Worm (Caenorhabditis elegans): ENCODE measurements around the gene Y49E10.18.

Y49E10.18 gene

DNA sequence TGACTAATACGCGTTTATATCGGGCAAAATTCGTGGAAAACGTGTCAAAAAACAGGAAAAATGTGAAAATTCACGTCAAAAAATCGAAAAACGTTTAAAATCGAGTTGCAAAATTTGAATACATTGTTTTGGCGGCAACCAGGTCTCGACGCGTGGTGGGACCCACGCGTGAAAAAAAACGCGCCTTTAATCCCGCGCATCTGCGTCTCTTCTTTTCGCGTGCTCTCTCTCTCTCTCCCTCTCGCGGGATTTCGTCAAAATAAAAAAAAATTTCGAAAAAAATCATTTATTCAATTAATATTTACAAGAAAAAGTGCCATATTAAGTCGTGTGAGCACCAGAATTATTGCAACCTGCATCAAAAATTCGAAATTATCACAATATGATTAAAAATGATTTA is 7.4 kb upstream of the Y49E10.18 start, which contains the start of gene ani-1:
TSS of gene ani-1 (minus strand) at position 61 of the 400 bp plus-strand sequence.
- TF ChIP-seq W03F9.2 (tag; optimal IDR thresholded peaks at IDR 0.05) (peak; percentile 71), him-1 (tag; optimal IDR thresholded peaks at IDR 0.05) (no peak)

DNA sequence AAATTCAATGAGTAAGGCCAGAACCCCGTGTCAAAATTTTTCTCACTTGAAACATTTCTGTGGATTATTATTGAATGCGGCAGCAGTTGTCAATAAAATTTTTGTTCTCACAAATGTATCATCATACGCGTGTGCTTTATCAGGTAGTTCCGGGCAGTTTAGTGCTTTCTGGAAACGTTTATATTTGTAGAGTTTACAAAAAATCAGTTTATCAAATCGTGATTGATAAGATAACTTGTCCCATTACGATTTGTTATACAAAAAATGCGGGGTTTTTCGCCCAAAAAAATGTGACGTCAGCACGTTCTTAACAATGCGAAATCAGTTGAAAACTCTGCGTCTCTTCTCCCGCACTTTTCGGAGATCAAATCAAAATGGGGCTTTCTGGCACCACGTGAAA is 683 bp downstream of the Y49E10.18 start:
- TF ChIP-seq W03F9.2 (tag; optimal IDR thresholded peaks at IDR 0.05) = no peak
- TF ChIP-seq dao-5 (tag; optimal IDR thresholded peaks at IDR 0.05) = no peak
- no peak for TF ChIP-seq him-1 (tag; optimal IDR thresholded peaks at IDR 0.05)

ce11 chrIII:12443880-12444279 is 2.0 kb downstream of the Y49E10.18 start:
- TF ChIP-seq W03F9.2 (tag; optimal IDR thresholded peaks at IDR 0.05) = no peak
- TF ChIP-seq him-1 (tag; optimal IDR thresholded peaks at IDR 0.05) = no peak
- TF ChIP-seq dao-5 (tag; optimal IDR thresholded peaks at IDR 0.05) = no peak

DNA sequence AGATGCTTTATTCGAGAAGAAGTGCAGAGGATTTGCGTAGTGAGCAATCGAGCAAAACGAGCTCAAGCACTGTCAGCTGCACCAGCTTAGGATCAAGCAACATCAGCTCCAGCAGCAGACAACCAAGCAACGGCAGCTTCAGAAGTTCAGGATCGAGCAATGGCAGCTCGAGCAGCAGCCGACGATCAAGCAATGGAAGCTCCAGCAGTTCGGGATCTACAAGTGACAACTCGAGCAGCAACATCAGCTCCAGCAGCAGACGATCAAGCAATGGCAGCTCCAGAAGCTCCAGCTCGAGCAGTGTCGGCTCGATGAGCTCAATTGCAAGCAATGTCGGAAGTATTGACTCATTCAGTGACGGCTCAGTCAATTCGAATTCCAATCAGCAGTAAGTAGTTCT is 6.8 kb downstream of the Y49E10.18 start:
- no peak for TF ChIP-seq W03F9.2 (tag; optimal IDR thresholded peaks at IDR 0.05)
- TF ChIP-seq him-1 (tag; optimal IDR thresholded peaks at IDR 0.05) = no peak
- no peak for TF ChIP-seq dao-5 (tag; optimal IDR thresholded peaks at IDR 0.05)

ce11 chrIII:12437020-12437419 is 8.9 kb downstream of the Y49E10.18 start:
- no peak for TF ChIP-seq him-1 (tag; optimal IDR thresholded peaks at IDR 0.05)
- TF ChIP-seq W03F9.2 (tag; optimal IDR thresholded peaks at IDR 0.05) = no peak
- TF ChIP-seq dao-5 (tag; optimal IDR thresholded peaks at IDR 0.05) = no peak

- no peak for TF ChIP-seq W03F9.2 (tag; optimal IDR thresholded peaks at IDR 0.05)
- TF ChIP-seq him-1 (tag; optimal IDR thresholded peaks at IDR 0.05) = no peak
- no peak for TF ChIP-seq dao-5 (tag; optimal IDR thresholded peaks at IDR 0.05)
Measured at ce11 chrIII:12436215-12436614, 9.7 kb downstream of the Y49E10.18 start, which contains the start of gene fbxa-218. fbxa-218 (plus strand) TSS chrIII:12436515.

- no peak for TF ChIP-seq dao-5 (tag; optimal IDR thresholded peaks at IDR 0.05)
- no peak for TF ChIP-seq W03F9.2 (tag; optimal IDR thresholded peaks at IDR 0.05)
- TF ChIP-seq him-1 (tag; optimal IDR thresholded peaks at IDR 0.05) = no peak
Measured at ce11 chrIII:12434104-12434503, 11.8 kb downstream of the Y49E10.18 start, which contains the start of gene Y49E10.27. Y49E10.27 (plus strand) TSS chrIII:12434404.

- no peak for TF ChIP-seq W03F9.2 (tag; optimal IDR thresholded peaks at IDR 0.05)
- TF ChIP-seq dao-5 (tag; optimal IDR thresholded peaks at IDR 0.05) = no peak
- TF ChIP-seq him-1 (tag; optimal IDR thresholded peaks at IDR 0.05) = no peak
Measured at ce11 chrIII:12430209-12430608, 15.7 kb downstream of the Y49E10.18 start, which contains the start of gene Y49E10.16. Y49E10.16 (plus strand) TSS chrIII:12430509.

- TF ChIP-seq W03F9.2 (tag; optimal IDR thresholded peaks at IDR 0.05) = peak; percentile 80
- no peak for TF ChIP-seq dao-5 (tag; optimal IDR thresholded peaks at IDR 0.05)
- no peak for TF ChIP-seq him-1 (tag; optimal IDR thresholded peaks at IDR 0.05)
Measured at ce11 chrIII:12429579-12430084, 16.3 kb downstream of the Y49E10.18 start, which contains the start of gene snr-6. snr-6 (minus strand) TSS chrIII:12429629.

ce11 chrIII:12428799-12429351 is 17.0 kb downstream of the Y49E10.18 start:
- TF ChIP-seq him-1 (tag; optimal IDR thresholded peaks at IDR 0.05) (no peak), W03F9.2 (tag; optimal IDR thresholded peaks at IDR 0.05) (no peak)

- TF ChIP-seq dao-5 (tag; optimal IDR thresholded peaks at IDR 0.05) (no peak), him-1 (tag; optimal IDR thresholded peaks at IDR 0.05) (no peak), W03F9.2 (tag; optimal IDR thresholded peaks at IDR 0.05) (no peak)
Measured at ce11 chrIII:12428264-12428627, 17.7 kb downstream of the Y49E10.18 start.

- TF ChIP-seq him-1 (tag; optimal IDR thresholded peaks at IDR 0.05) (no peak), W03F9.2 (tag; optimal IDR thresholded peaks at IDR 0.05) (no peak)
Measured at ce11 chrIII:12427527-12428263, 18.2 kb downstream of the Y49E10.18 start.

ce11 chrIII:12426558-12426957 is 19.3 kb downstream of the Y49E10.18 start, which contains the start of gene pie-1:
pie-1 (plus strand) TSS chrIII:12426893.
- no peak for TF ChIP-seq W03F9.2 (tag; optimal IDR thresholded peaks at IDR 0.05)
- TF ChIP-seq dao-5 (tag; optimal IDR thresholded peaks at IDR 0.05) = no peak
- TF ChIP-seq him-1 (tag; optimal IDR thresholded peaks at IDR 0.05) = no peak

ce11 chrIII:12425846-12426405 is 20.0 kb downstream of the Y49E10.18 start:
- TF ChIP-seq dao-5 (tag; optimal IDR thresholded peaks at IDR 0.05) (no peak), W03F9.2 (tag; optimal IDR thresholded peaks at IDR 0.05) (no peak), him-1 (tag; optimal IDR thresholded peaks at IDR 0.05) (no peak)
